Worm (Caenorhabditis elegans) whole organism, mixed stage, embryonic: Measurements from ENCODE around the gene unc-30.

ENCODE experiments used
- ceh-83 ChIP-seq: fragments of 200-800 bp; sonication (Bioruptor generic); optimal IDR thresholded peaks from 2 replicates; lab custom pipeline; 2018; ENCODE audit warnings: mild to moderate bottlenecking, missing genetic modification characterization, missing compliant biosample characterization
- elt-3 ChIP-seq: fragments of 150-350 bp; optimal IDR thresholded peaks from 2 replicates; lab custom pipeline; 2014; ENCODE audit warnings: missing biosample characterization, missing genetic modification characterization
- nhr-12 ChIP-seq: fragments of 150-350 bp; optimal IDR thresholded peaks from 2 replicates; lab custom pipeline; 2014; ENCODE audit warnings: missing biosample characterization, missing genetic modification characterization
- unc-39 ChIP-seq: fragments of 150-350 bp; optimal IDR thresholded peaks from 2 replicates; lab custom pipeline; 2014; ENCODE audit warnings: missing biosample characterization, missing genetic modification characterization
- ztf-11 ChIP-seq: fragments of 150-350 bp; optimal IDR thresholded peaks from 2 replicates; lab custom pipeline; 2014; ENCODE audit warnings: missing biosample characterization, missing genetic modification characterization

ce11 chrIV:13170241-13170640, 51.5 kb downstream of the unc-30 start, which contains the start of gene nas-14:
- TF ChIP-seq unc-39 (tag; lab: Kevin White, UChicago) (no peak), nhr-12 (tag; lab: Kevin White, UChicago) (no peak), ceh-83 (GFP tag; lab: Kevin White, UChicago) (no peak), elt-3 (tag; lab: Kevin White, UChicago) (no peak), ztf-11 (tag; lab: Kevin White, UChicago) (no peak)
